Worm (Caenorhabditis elegans) whole organism, L2 larva: ENCODE measurements around the gene F47B7.4.

Source experiments
- C34F6.9 ChIP-seq: fragments of 150-350 bp; optimal IDR thresholded peaks from 2 replicates; lab custom pipeline; 2014; ENCODE audit warnings: missing biosample characterization, missing genetic modification characterization
- F13H6.1 ChIP-seq: sonication (generic microtip); optimal IDR thresholded peaks from 2 replicates; lab custom pipeline; 2016; ENCODE audit warnings: missing genetic modification characterization, missing compliant biosample characterization
- R02D3.7 ChIP-seq: fragments of 150-350 bp; optimal IDR thresholded peaks from 2 replicates; lab custom pipeline; 2014; ENCODE audit warnings: missing biosample characterization, missing genetic modification characterization
- Y55F3AM.14 ChIP-seq: fragments of 200-800 bp; sonication (Bioruptor generic); optimal IDR thresholded peaks from 2 replicates; lab custom pipeline; 2018; ENCODE audit warnings: mild to moderate bottlenecking, missing genetic modification characterization, missing compliant biosample characterization
- alr-1 ChIP-seq: fragments of 150-350 bp; optimal IDR thresholded peaks from 2 replicates; lab custom pipeline; 2014; ENCODE audit warnings: missing biosample characterization, missing genetic modification characterization
- aly-2 ChIP-seq: fragments of 150-350 bp; optimal IDR thresholded peaks from 2 replicates; lab custom pipeline; 2014; ENCODE audit warnings: missing biosample characterization, missing genetic modification characterization
- ama-1 ChIP-seq: fragments of 150-350 bp; optimal IDR thresholded peaks from 2 replicates; lab custom pipeline; 2018; ENCODE audit warnings: inconsistent platforms
- blmp-1 ChIP-seq: sonication (generic microtip); optimal IDR thresholded peaks from 2 replicates; lab custom pipeline; 2017; ENCODE audit warnings: missing genetic modification characterization, mild to moderate bottlenecking, missing compliant biosample characterization, antibody characterized with exemption, moderate library complexity; ENCODE audit not compliant: insufficient read depth
- ceh-16 ChIP-seq: fragments of 150-350 bp; optimal IDR thresholded peaks from 2 replicates; lab custom pipeline; 2014; ENCODE audit warnings: missing biosample characterization, missing genetic modification characterization
- crh-2 ChIP-seq: sonication (generic microtip); optimal IDR thresholded peaks from 2 replicates; lab custom pipeline; 2017; ENCODE audit warnings: missing biosample characterization, missing genetic modification characterization
- dmd-4 ChIP-seq: sonication (generic microtip); optimal IDR thresholded peaks from 2 replicates; lab custom pipeline; 2017; ENCODE audit warnings: missing biosample characterization, missing genetic modification characterization
- egl-27 ChIP-seq: sonication (generic microtip); optimal IDR thresholded peaks from 3 replicates; lab custom pipeline; 2017; ENCODE audit warnings: missing biosample characterization, missing genetic modification reagents, missing genetic modification characterization
- elt-1 ChIP-seq: fragments of 150-350 bp; optimal IDR thresholded peaks from 2 replicates; lab custom pipeline; 2014; ENCODE audit warnings: missing biosample characterization, missing genetic modification characterization
- elt-3 ChIP-seq: sonication (generic microtip); optimal IDR thresholded peaks from 2 replicates; lab custom pipeline; 2017; ENCODE audit warnings: missing biosample characterization, missing genetic modification characterization
- fos-1 ChIP-seq: fragments of 150-350 bp; optimal IDR thresholded peaks from 2 replicates; lab custom pipeline; 2014; ENCODE audit warnings: missing biosample characterization, missing genetic modification characterization
- gmeb-1 ChIP-seq: fragments of 150-350 bp; optimal IDR thresholded peaks from 2 replicates; lab custom pipeline; 2014; ENCODE audit warnings: missing biosample characterization, missing genetic modification characterization
- lin-11 ChIP-seq: fragments of 150-350 bp; sonication (generic microtip); optimal IDR thresholded peaks from 2 replicates; lab custom pipeline; 2014; ENCODE audit warnings: missing biosample characterization, missing genetic modification characterization, inconsistent platforms, mixed read lengths
- lin-13 ChIP-seq: fragments of 150-350 bp; optimal IDR thresholded peaks from 2 replicates; lab custom pipeline; 2014; ENCODE audit warnings: missing biosample characterization, missing genetic modification reagents, missing genetic modification characterization
- lin-39 ChIP-seq: fragments of 150-350 bp; optimal IDR thresholded peaks from 2 replicates; lab custom pipeline; 2014; ENCODE audit warnings: missing biosample characterization, missing genetic modification reagents, missing genetic modification characterization
- mab-5 ChIP-seq: fragments of 150-350 bp; optimal IDR thresholded peaks from 2 replicates; lab custom pipeline; 2014; ENCODE audit warnings: missing biosample characterization, missing genetic modification characterization
- mbf-1 ChIP-seq: sonication (generic microtip); optimal IDR thresholded peaks from 2 replicates; lab custom pipeline; 2017; ENCODE audit warnings: missing biosample characterization, missing genetic modification characterization
- mdl-1 ChIP-seq, 2 experiments: fragments of 150-350 bp in 1 of 2; sonication (generic microtip) in 1 of 2; optimal IDR thresholded peaks; 2 replicates each; lab custom pipeline; 2017; ENCODE audit warnings: missing biosample characterization in 2 of 2, missing genetic modification characterization in 2 of 2
- nhr-10 ChIP-seq: sonication (generic microtip); optimal IDR thresholded peaks from 2 replicates; lab custom pipeline; 2017; ENCODE audit warnings: missing biosample characterization, missing genetic modification characterization
- nhr-11 ChIP-seq: fragments of 150-350 bp; optimal IDR thresholded peaks from 2 replicates; lab custom pipeline; 2014; ENCODE audit warnings: missing biosample characterization, missing genetic modification characterization
- nhr-12 ChIP-seq: fragments of 150-350 bp; optimal IDR thresholded peaks from 2 replicates; lab custom pipeline; 2014; ENCODE audit warnings: missing biosample characterization, missing genetic modification characterization
- nhr-21 ChIP-seq: fragments of 150-350 bp; optimal IDR thresholded peaks from 2 replicates; lab custom pipeline; 2014; ENCODE audit warnings: missing biosample characterization, missing genetic modification characterization
- nhr-23 ChIP-seq: fragments of 150-350 bp; optimal IDR thresholded peaks from 2 replicates; lab custom pipeline; 2014; ENCODE audit warnings: missing biosample characterization, missing genetic modification reagents, missing genetic modification characterization
- nhr-237 ChIP-seq: fragments of 150-350 bp; optimal IDR thresholded peaks from 2 replicates; lab custom pipeline; 2014; ENCODE audit warnings: missing biosample characterization, missing genetic modification characterization
- nhr-25 ChIP-seq: fragments of 150-350 bp; sonication (generic microtip); optimal IDR thresholded peaks from 3 replicates; lab custom pipeline; 2014; ENCODE audit warnings: missing biosample characterization, missing genetic modification characterization
- nhr-77 ChIP-seq: fragments of 150-350 bp; optimal IDR thresholded peaks from 2 replicates; lab custom pipeline; 2014; ENCODE audit warnings: missing biosample characterization, missing genetic modification characterization
- peb-1 ChIP-seq: fragments of 150-350 bp; optimal IDR thresholded peaks from 2 replicates; lab custom pipeline; 2014; ENCODE audit warnings: missing biosample characterization, missing genetic modification characterization
- sem-4 ChIP-seq: fragments of 150-350 bp; optimal IDR thresholded peaks from 2 replicates; lab custom pipeline; 2014; ENCODE audit warnings: missing biosample characterization, missing genetic modification reagents, missing genetic modification characterization
- sma-3 ChIP-seq: sonication (generic microtip); optimal IDR thresholded peaks from 2 replicates; lab custom pipeline; 2016; ENCODE audit warnings: missing genetic modification reagents, missing genetic modification characterization, missing compliant biosample characterization
- sma-9 ChIP-seq, 2 experiments: fragments of 150-350 bp in 1 of 2; sonication (generic microtip) in 1 of 2; optimal IDR thresholded peaks; 2 replicates each; lab custom pipeline; 2014 to 2016; ENCODE audit warnings: missing genetic modification characterization in 2 of 2, mild to moderate bottlenecking in 1 of 2, missing biosample characterization in 1 of 2, missing compliant biosample characterization in 1 of 2, missing genetic modification reagents in 1 of 2, moderate library complexity in 1 of 2
- snpc-4 ChIP-seq: fragments of 150-350 bp; optimal IDR thresholded peaks from 2 replicates; lab custom pipeline; 2014; ENCODE audit warnings: missing biosample characterization, missing genetic modification characterization
- unc-39 ChIP-seq: fragments of 150-350 bp; optimal IDR thresholded peaks from 2 replicates; lab custom pipeline; 2014; ENCODE audit warnings: missing biosample characterization, missing genetic modification characterization
- unc-55 ChIP-seq: fragments of 150-350 bp; sonication (generic microtip); optimal IDR thresholded peaks from 3 replicates; lab custom pipeline; 2014; ENCODE audit warnings: missing biosample characterization, missing genetic modification reagents, missing genetic modification characterization
- unc-62 ChIP-seq: fragments of 150-350 bp; optimal IDR thresholded peaks from 2 replicates; lab custom pipeline; 2014; ENCODE audit warnings: missing biosample characterization, missing genetic modification reagents, missing genetic modification characterization
- zag-1 ChIP-seq: fragments of 150-350 bp; optimal IDR thresholded peaks from 2 replicates; lab custom pipeline; 2014; ENCODE audit warnings: missing biosample characterization, missing genetic modification characterization
- ztf-1 ChIP-seq: fragments of 200-800 bp; sonication (Bioruptor generic); conservative IDR thresholded peaks from 2 replicates; pipeline ENCODE4 v1.3.6; 2022; ENCODE audit warnings: missing genetic modification characterization, missing compliant biosample characterization
- ztf-11 ChIP-seq: sonication (generic microtip); optimal IDR thresholded peaks from 2 replicates; lab custom pipeline; 2017; ENCODE audit warnings: missing biosample characterization, missing genetic modification characterization
- ztf-4 ChIP-seq: fragments of 150-350 bp; optimal IDR thresholded peaks from 2 replicates; lab custom pipeline; 2014; ENCODE audit warnings: missing biosample characterization, missing genetic modification characterization

F47B7.4 gene

ce11 chrX:3793389-3793788, 26.9 kb upstream of the F47B7.4 start:
- TF ChIP-seq ztf-1, result no peak
- TF ChIP-seq R02D3.7, result no peak
- TF ChIP-seq gmeb-1 (tag; lab: Kevin White, UChicago), result no peak
- peak; percentile 14 for TF ChIP-seq fos-1 (tag; lab: Kevin White, UChicago)
- peak; percentile 37 for TF ChIP-seq sma-3 (GFP tag; lab: Kevin White, UChicago)
- TF ChIP-seq unc-62 (GFP tag; lab: Kevin White, UChicago), result no peak
- no peak for TF ChIP-seq ztf-4
- TF ChIP-seq peb-1 (tag; lab: Kevin White, UChicago), result no peak
- no peak for TF ChIP-seq dmd-4 (tag; lab: Kevin White, UChicago)
- TF ChIP-seq nhr-77 (tag; lab: Kevin White, UChicago), result no peak
- TF ChIP-seq zag-1, result no peak
- no peak for TF ChIP-seq ama-1
- TF ChIP-seq unc-55 (GFP tag; lab: Kevin White, UChicago), result no peak
- no peak for TF ChIP-seq Y55F3AM.14 (GFP tag; lab: Kevin White, UChicago)
- no peak for TF ChIP-seq mdl-1 (tag; optimal IDR thresholded peaks at IDR 0.05; lab: Kevin White, UChicago)

DNA sequence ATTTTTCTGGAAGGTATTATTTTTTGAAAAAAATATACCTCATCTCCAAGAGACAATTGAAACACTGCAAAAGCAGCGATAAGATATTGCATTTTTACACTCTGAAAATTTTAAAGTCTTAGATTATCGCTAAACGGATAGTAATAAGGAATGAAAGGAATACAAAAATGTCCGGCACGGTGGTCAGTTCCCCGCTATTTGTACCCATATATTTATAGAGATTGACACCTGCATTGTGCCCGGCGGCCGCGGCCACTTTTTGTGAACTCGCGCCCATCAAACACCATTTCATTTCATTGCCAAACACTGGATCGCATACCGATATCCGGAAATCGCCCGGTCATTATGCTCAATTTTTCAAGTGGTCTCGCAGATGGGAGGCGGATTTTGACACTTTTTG, 26.3 kb upstream of the F47B7.4 start, which contains the start of gene idpp-5:
TSS of gene idpp-5 (minus strand) at position 101 of the 400 bp plus-strand sequence.
- TF ChIP-seq sma-3 (GFP tag; lab: Kevin White, UChicago), result no peak
- TF ChIP-seq F13H6.1 (tag; lab: Kevin White, UChicago), result no peak
- TF ChIP-seq nhr-21 (tag; lab: Kevin White, UChicago), result no peak
- TF ChIP-seq fos-1 (tag; lab: Kevin White, UChicago), result no peak
- no peak for TF ChIP-seq snpc-4
- TF ChIP-seq lin-13 (GFP tag; lab: Kevin White, UChicago), result no peak
- TF ChIP-seq gmeb-1 (tag; lab: Kevin White, UChicago), result no peak
- no peak for TF ChIP-seq ztf-1
- TF ChIP-seq alr-1 (tag; lab: Kevin White, UChicago), result no peak
- TF ChIP-seq unc-55 (GFP tag; lab: Kevin White, UChicago), result no peak
- TF ChIP-seq R02D3.7, result no peak

- TF ChIP-seq nhr-10 (tag; lab: Kevin White, UChicago) (no peak), ztf-1 (no peak), C34F6.9 (tag; lab: Kevin White, UChicago) (no peak), R02D3.7 (no peak), alr-1 (tag; lab: Kevin White, UChicago) (no peak), aly-2 (tag; lab: Kevin White, UChicago) (no peak), snpc-4 (no peak), elt-1 (tag; lab: Kevin White, UChicago) (no peak), sma-9 (GFP tag; optimal IDR thresholded peaks at IDR 0.05; lab: Kevin White, UChicago) (no peak), sma-9 (tag; optimal IDR thresholded peaks at IDR 0.05; lab: Kevin White, UChicago) (no peak)
- TF ChIP-seq, all 48 proteins: peak for 0
Measured at ce11 chrX:3791098-3791497, 24.6 kb upstream of the F47B7.4 start.

ce11 chrX:3788483-3788882, 22.0 kb upstream of the F47B7.4 start:
- no peak for TF ChIP-seq zag-1
- no peak for TF ChIP-seq nhr-12
- TF ChIP-seq sma-9 (GFP tag; optimal IDR thresholded peaks at IDR 0.05; lab: Kevin White, UChicago), result peak; percentile 78
- TF ChIP-seq sma-9 (tag; optimal IDR thresholded peaks at IDR 0.05; lab: Kevin White, UChicago), result no peak
- no peak for TF ChIP-seq nhr-23 (tag; lab: Kevin White, UChicago)
- no peak for TF ChIP-seq peb-1 (tag; lab: Kevin White, UChicago)
- peak; percentile 93 for TF ChIP-seq nhr-25 (tag; lab: Kevin White, UChicago)
- TF ChIP-seq lin-11 (tag; lab: Kevin White, UChicago), result no peak
- TF ChIP-seq nhr-10 (tag; lab: Kevin White, UChicago), result no peak
- peak; percentile 74 for TF ChIP-seq crh-2 (tag; lab: Kevin White, UChicago)
- TF ChIP-seq C34F6.9 (tag; lab: Kevin White, UChicago), result peak; percentile 29
- TF ChIP-seq alr-1 (tag; lab: Kevin White, UChicago), result no peak
- TF ChIP-seq R02D3.7, result no peak
- TF ChIP-seq fos-1 (tag; lab: Kevin White, UChicago), result peak; percentile 32
- peak; percentile 84 for TF ChIP-seq sma-3 (GFP tag; lab: Kevin White, UChicago)
- no peak for TF ChIP-seq aly-2 (tag; lab: Kevin White, UChicago)
- no peak for TF ChIP-seq nhr-237
- TF ChIP-seq snpc-4, result no peak
- TF ChIP-seq ztf-4, result peak; percentile 84
- no peak for TF ChIP-seq elt-3
- TF ChIP-seq nhr-21 (tag; lab: Kevin White, UChicago), result peak; percentile 67
- peak; percentile 43 for TF ChIP-seq sem-4
- TF ChIP-seq blmp-1, result no peak
- TF ChIP-seq mbf-1, result no peak
- TF ChIP-seq F13H6.1 (tag; lab: Kevin White, UChicago), result peak; percentile 68
- no peak for TF ChIP-seq unc-39
- TF ChIP-seq gmeb-1 (tag; lab: Kevin White, UChicago), result peak; percentile 5
- TF ChIP-seq ztf-11, result no peak
- TF ChIP-seq unc-62 (GFP tag; lab: Kevin White, UChicago), result no peak
- no peak for TF ChIP-seq ztf-1
- TF ChIP-seq elt-1 (tag; lab: Kevin White, UChicago), result no peak
- TF ChIP-seq nhr-77 (tag; lab: Kevin White, UChicago), result no peak
- no peak for TF ChIP-seq lin-13 (GFP tag; lab: Kevin White, UChicago)
- TF ChIP-seq egl-27, result no peak
- TF ChIP-seq dmd-4 (tag; lab: Kevin White, UChicago), result no peak
- peak; percentile 92 for TF ChIP-seq ama-1
- TF ChIP-seq mab-5 (tag; lab: Kevin White, UChicago), result no peak
- no peak for TF ChIP-seq nhr-11 (tag; lab: Kevin White, UChicago)
- no peak for TF ChIP-seq lin-39 (tag; lab: Kevin White, UChicago)
- peak; percentile 52 for TF ChIP-seq ceh-16 (tag; lab: Kevin White, UChicago)
- no peak for TF ChIP-seq Y55F3AM.14 (GFP tag; lab: Kevin White, UChicago)
